Fruit fly (Drosophila melanogaster): ENCODE data around the gene eIF5B.

Gene eIF5B

DNA sequence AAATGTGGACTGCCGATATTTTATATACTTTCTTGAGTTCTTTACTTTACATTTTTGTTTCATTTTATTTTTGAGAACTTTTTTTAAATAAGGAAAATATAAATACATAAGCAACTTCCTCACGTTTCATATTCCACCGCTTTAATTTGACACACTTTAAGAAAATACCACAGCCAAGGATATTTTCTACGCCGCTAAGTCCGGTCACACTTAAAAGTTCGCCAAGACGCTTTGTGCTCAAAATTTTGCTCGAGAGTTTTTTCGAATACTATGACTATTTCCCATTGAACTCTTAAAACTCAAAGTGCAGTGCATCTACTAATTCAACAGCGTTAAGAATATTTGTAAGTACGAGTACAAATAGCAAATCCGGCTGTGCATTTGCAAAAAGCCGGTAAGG lies 342 bp upstream of the eIF5B start, which contains the start of the genes CG46463 and armi:
Gene CG46463 (plus strand): TSS at position 197 of the 400 bp plus-strand sequence.
Gene armi (plus strand): TSS at position 199 of the 400 bp plus-strand sequence.
- TF ChIP-seq CG8319 (GFP tag; optimal IDR thresholded peaks at IDR 0.05): no peak
- TF ChIP-seq CG3919 (GFP tag; optimal IDR thresholded peaks at IDR 0.05): no peak
- no peak for TF ChIP-seq CG1621 (tag; optimal IDR thresholded peaks at IDR 0.05)
- no peak for TF ChIP-seq CG11294 (GFP tag; IDR thresholded peaks at IDR 0.05)
- TF ChIP-seq pdm3 (GFP tag; optimal IDR thresholded peaks at IDR 0.05): no peak
- no peak for TF ChIP-seq CG3032 (tag; optimal IDR thresholded peaks at IDR 0.05)
- TF ChIP-seq fd85E (GFP tag; optimal IDR thresholded peaks at IDR 0.05): no peak
- no peak for TF ChIP-seq CG34406 (GFP tag; optimal IDR thresholded peaks at IDR 0.05)
- TF ChIP-seq Sox14 (GFP tag; optimal IDR thresholded peaks at IDR 0.05): no peak
- TF ChIP-seq CG6808 (GFP tag; optimal IDR thresholded peaks at IDR 0.05): no peak
- no peak for TF ChIP-seq Ets96B (tag; optimal IDR thresholded peaks at IDR 0.05)
- TF ChIP-seq Sox102F (GFP tag; optimal IDR thresholded peaks at IDR 0.05): no peak
- TF ChIP-seq CG32006 (GFP tag; optimal IDR thresholded peaks at IDR 0.05): no peak
- TF ChIP-seq ss (GFP tag; optimal IDR thresholded peaks at IDR 0.05): no peak
- no peak for TF ChIP-seq Hr4 (GFP tag; optimal IDR thresholded peaks at IDR 0.05)
- no peak for TF ChIP-seq CG10669 (GFP tag; optimal IDR thresholded peaks at IDR 0.05)
- TF ChIP-seq Gug (GFP tag; IDR thresholded peaks at IDR 0.05): no peak
- TF ChIP-seq Blimp-1 (GFP tag; optimal IDR thresholded peaks at IDR 0.05): no peak
- no peak for TF ChIP-seq dsx (GFP tag; optimal IDR thresholded peaks at IDR 0.05; ENCODE audit: poor library complexity, severe bottlenecking)

DNA sequence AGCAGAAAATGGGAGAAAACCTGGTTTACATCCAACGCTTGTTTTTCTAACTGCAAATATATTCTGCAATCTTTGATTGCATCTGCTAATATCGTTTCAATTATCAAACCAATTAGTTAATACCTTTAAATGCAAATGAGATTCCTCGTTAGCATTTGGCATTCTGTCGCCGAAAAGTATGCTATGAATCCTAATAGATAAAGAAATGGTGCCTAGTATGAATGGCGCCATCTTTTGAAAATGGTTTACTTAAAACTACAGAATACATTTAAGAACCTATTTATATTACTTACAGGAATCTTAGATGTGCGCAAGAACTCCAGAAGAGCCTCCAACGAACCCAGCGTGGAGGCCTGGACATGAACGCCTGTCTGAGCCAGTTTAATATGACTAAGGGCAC lies 3.9 kb downstream of the eIF5B start:
- peak; percentile 52 for TF ChIP-seq CG6808 (GFP tag; optimal IDR thresholded peaks at IDR 0.05)
- TF ChIP-seq fkh (GFP tag; optimal IDR thresholded peaks at IDR 0.05): no peak

DNA sequence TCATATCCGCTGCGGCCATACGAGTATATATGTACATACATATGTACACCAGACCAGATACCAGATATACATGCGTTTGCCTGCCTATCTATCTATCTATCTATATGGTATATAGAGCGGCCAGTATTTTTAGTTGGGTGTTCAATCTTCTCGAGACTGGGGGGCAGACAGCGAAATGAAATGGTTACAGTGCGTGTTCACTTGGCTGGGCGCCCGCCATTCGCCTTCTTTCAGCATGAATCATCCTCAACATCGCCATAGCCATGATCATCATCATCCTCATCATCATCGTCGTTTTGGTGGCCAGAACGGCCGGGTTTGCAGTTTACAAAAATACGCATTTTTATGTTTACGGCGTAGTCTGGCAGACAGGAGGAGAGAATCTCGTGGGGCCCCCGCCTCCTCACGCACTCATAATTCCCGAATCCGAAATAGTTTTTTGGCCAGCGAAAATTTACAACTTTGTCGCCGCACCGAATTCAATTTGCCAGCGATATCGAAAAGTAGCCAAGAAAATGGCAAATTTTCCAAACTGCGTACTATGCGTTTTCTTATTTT lies 4.7 kb downstream of the eIF5B start:
- TF ChIP-seq CG10631 (GFP tag; optimal IDR thresholded peaks at IDR 0.05): no peak
- TF ChIP-seq Sox15 (GFP tag; optimal IDR thresholded peaks at IDR 0.05): no peak
- TF ChIP-seq CG7368 (GFP tag; optimal IDR thresholded peaks at IDR 0.05): no peak
- TF ChIP-seq CG8319 (GFP tag; optimal IDR thresholded peaks at IDR 0.05): no peak
- TF ChIP-seq Sox14 (GFP tag; optimal IDR thresholded peaks at IDR 0.05): no peak
- TF ChIP-seq CG10669 (GFP tag; optimal IDR thresholded peaks at IDR 0.05): no peak
- TF ChIP-seq Smox (GFP tag; optimal IDR thresholded peaks at IDR 0.05): no peak
- TF ChIP-seq Ets96B (tag; optimal IDR thresholded peaks at IDR 0.05): no peak
- TF ChIP-seq CG9139 (GFP tag; optimal IDR thresholded peaks at IDR 0.05): no peak
- no peak for TF ChIP-seq Hr38 (GFP tag; optimal IDR thresholded peaks at IDR 0.05)

DNA sequence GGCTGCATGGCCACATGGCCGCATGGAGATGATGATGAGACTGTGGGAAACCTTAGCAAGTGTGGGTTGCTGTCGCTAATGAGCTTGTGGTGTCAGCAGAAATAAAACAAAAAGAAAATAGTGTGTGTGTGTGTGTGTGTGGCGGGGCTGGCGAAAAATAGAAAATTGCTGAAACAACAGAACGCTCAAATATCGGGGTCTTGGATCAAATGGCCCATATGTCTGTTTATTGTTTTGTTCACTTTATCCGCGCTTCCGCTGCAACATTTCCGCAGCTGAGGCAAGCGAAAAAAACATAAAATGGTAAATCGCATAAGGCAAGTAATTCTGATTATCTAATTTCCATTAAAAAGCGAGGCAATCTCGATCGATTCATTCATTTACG lies 5.2 kb downstream of the eIF5B start:
- TF ChIP-seq topi (GFP tag; optimal IDR thresholded peaks at IDR 0.05) (no peak), Ets21C (GFP tag; optimal IDR thresholded peaks at IDR 0.05) (no peak), vri (GFP tag; optimal IDR thresholded peaks at IDR 0.05) (no peak), CG11902 (GFP tag; optimal IDR thresholded peaks at IDR 0.05) (no peak), Eip78C (GFP tag) (no peak), fd59A (GFP tag; optimal IDR thresholded peaks at IDR 0.05) (no peak), OdsH (GFP tag; optimal IDR thresholded peaks at IDR 0.05) (no peak), CG7368 (GFP tag; optimal IDR thresholded peaks at IDR 0.05) (no peak), CG32006 (GFP tag; optimal IDR thresholded peaks at IDR 0.05) (no peak)

DNA sequence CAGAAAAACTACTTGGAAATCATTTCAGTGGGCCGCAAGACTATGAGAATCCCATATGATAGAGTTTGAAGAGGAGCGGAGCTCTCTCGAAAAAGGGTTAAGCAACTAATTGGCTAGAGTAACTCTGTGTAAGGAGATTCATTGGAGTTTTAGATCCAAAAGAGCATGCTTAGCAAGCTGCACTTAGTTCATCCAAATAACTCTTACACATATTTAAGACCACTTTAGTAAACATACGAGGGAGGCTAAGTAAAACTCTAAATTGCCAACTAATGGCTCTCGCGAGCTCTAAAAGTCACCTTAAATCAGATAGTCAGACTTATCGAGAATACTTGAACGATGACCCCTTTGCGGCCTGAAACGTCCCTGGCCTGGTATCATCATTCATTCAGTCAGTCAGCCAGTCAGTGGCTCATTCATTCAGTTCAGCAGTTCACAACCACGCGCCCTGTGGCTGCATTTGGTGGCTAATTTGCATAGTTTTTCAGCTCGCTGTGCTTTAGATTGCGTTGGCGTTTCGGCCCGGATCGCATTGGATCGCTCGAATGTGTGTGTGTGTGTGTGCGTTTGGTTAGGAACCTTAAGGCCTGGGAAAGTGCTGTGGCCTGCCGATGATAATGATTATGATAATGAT lies 5.7 kb downstream of the eIF5B start:
- TF ChIP-seq Eip78C (GFP tag) (peak; percentile 10), CG10631 (GFP tag; optimal IDR thresholded peaks at IDR 0.05) (no peak), Eip93F (GFP tag; optimal IDR thresholded peaks at IDR 0.05) (no peak), ss (GFP tag; optimal IDR thresholded peaks at IDR 0.05) (no peak), eg (GFP tag; IDR thresholded peaks at IDR 0.05) (no peak), CG6792 (GFP tag; optimal IDR thresholded peaks at IDR 0.05) (no peak)
